Worm (Caenorhabditis elegans) whole organism, mixed stage, embryonic: Measurements from ENCODE around the gene F30B5.11.
"Not testable (repeated sequence)": the region's sequence is repeated elsewhere in the genome, so short reads cannot be mapped to it uniquely, and the experiment has no call there.

Source experiments
- M03D4.4 ChIP-seq: sonication (generic microtip); optimal IDR thresholded peaks from 2 replicates; lab custom pipeline; 2017; ENCODE audit warnings: mild to moderate bottlenecking, missing genetic modification characterization, missing compliant biosample characterization
- bed-3 ChIP-seq: fragments of 200-800 bp; sonication (Bioruptor generic); optimal IDR thresholded peaks from 3 replicates; lab custom pipeline; 2018; ENCODE audit warnings: mild to moderate bottlenecking, missing genetic modification characterization, moderate library complexity, missing compliant biosample characterization
- blmp-1 ChIP-seq: fragments of 150-350 bp; optimal IDR thresholded peaks from 2 replicates; lab custom pipeline; 2014; ENCODE audit warnings: missing biosample characterization, missing genetic modification characterization
- ceh-39 ChIP-seq: fragments of 150-350 bp; optimal IDR thresholded peaks from 2 replicates; lab custom pipeline; 2014; ENCODE audit warnings: missing biosample characterization, missing genetic modification characterization
- ceh-83 ChIP-seq: fragments of 200-800 bp; sonication (Bioruptor generic); optimal IDR thresholded peaks from 2 replicates; lab custom pipeline; 2018; ENCODE audit warnings: mild to moderate bottlenecking, missing genetic modification characterization, missing compliant biosample characterization
- cnd-1 ChIP-seq: fragments of 200-800 bp; sonication (Bioruptor generic); optimal IDR thresholded peaks from 2 replicates; lab custom pipeline; 2018; ENCODE audit warnings: mild to moderate bottlenecking, missing genetic modification characterization, missing compliant biosample characterization
- drap-1 ChIP-seq: fragments of 200-800 bp; sonication (Bioruptor generic); optimal IDR thresholded peaks from 3 replicates; lab custom pipeline; 2018; ENCODE audit warnings: mild to moderate bottlenecking, missing genetic modification characterization, missing compliant biosample characterization
- elt-1 ChIP-seq: sonication (generic microtip); optimal IDR thresholded peaks from 2 replicates; lab custom pipeline; 2017; ENCODE audit warnings: missing genetic modification characterization, mild to moderate bottlenecking, missing compliant biosample characterization, antibody characterized with exemption, moderate library complexity, borderline replicate concordance; ENCODE audit not compliant: insufficient read depth
- elt-3 ChIP-seq: fragments of 150-350 bp; optimal IDR thresholded peaks from 2 replicates; lab custom pipeline; 2014; ENCODE audit warnings: missing biosample characterization, missing genetic modification characterization
- flh-1 ChIP-seq: fragments of 200-800 bp; sonication (Bioruptor generic); optimal IDR thresholded peaks from 2 replicates; lab custom pipeline; 2018; ENCODE audit warnings: mild to moderate bottlenecking, missing genetic modification characterization, moderate library complexity, missing compliant biosample characterization
- ham-2 ChIP-seq: fragments of 200-800 bp; sonication (Bioruptor generic); optimal IDR thresholded peaks from 2 replicates; lab custom pipeline; 2018; ENCODE audit warnings: mild to moderate bottlenecking, missing genetic modification characterization, missing compliant biosample characterization
- lin-13 ChIP-seq: fragments of 150-350 bp; optimal IDR thresholded peaks from 2 replicates; lab custom pipeline; 2014; ENCODE audit warnings: missing biosample characterization, missing genetic modification characterization
- lin-32 ChIP-seq: fragments of 200-800 bp; sonication (Bioruptor generic); optimal IDR thresholded peaks from 2 replicates; lab custom pipeline; 2018; ENCODE audit warnings: mild to moderate bottlenecking, missing genetic modification characterization, missing compliant biosample characterization
- lsy-2 ChIP-seq: fragments of 150-350 bp; optimal IDR thresholded peaks from 2 replicates; lab custom pipeline; 2014; ENCODE audit warnings: missing biosample characterization, missing genetic modification characterization
- mab-5 ChIP-seq: fragments of 150-350 bp; optimal IDR thresholded peaks from 2 replicates; lab custom pipeline; 2014; ENCODE audit warnings: missing biosample characterization, missing genetic modification characterization
- mls-2 ChIP-seq: sonication (generic microtip); optimal IDR thresholded peaks from 2 replicates; lab custom pipeline; 2016; ENCODE audit warnings: mild to moderate bottlenecking, missing genetic modification characterization, moderate library complexity, missing compliant biosample characterization
- nhr-12 ChIP-seq: fragments of 150-350 bp; optimal IDR thresholded peaks from 2 replicates; lab custom pipeline; 2014; ENCODE audit warnings: missing biosample characterization, missing genetic modification characterization
- nhr-2 ChIP-seq: fragments of 150-350 bp; optimal IDR thresholded peaks from 2 replicates; lab custom pipeline; 2014; ENCODE audit warnings: missing biosample characterization, missing genetic modification characterization
- nhr-237 ChIP-seq: fragments of 150-350 bp; optimal IDR thresholded peaks from 2 replicates; lab custom pipeline; 2014; ENCODE audit warnings: missing biosample characterization, missing genetic modification characterization
- nhr-28 ChIP-seq: fragments of 150-350 bp; optimal IDR thresholded peaks from 2 replicates; lab custom pipeline; 2014; ENCODE audit warnings: missing biosample characterization, missing genetic modification characterization
- pha-4 ChIP-seq: fragments of 150-350 bp; optimal IDR thresholded peaks from 2 replicates; lab custom pipeline; 2018; ENCODE audit warnings: missing biosample characterization, missing genetic modification reagents, missing genetic modification characterization
- sem-2 ChIP-seq: fragments of 200-800 bp; sonication (Bioruptor generic); optimal IDR thresholded peaks from 2 replicates; lab custom pipeline; 2018; ENCODE audit warnings: mild to moderate bottlenecking, missing genetic modification characterization, missing compliant biosample characterization
- snpc-4 ChIP-seq: fragments of 150-350 bp; optimal IDR thresholded peaks from 2 replicates; lab custom pipeline; 2014; ENCODE audit warnings: missing biosample characterization, missing genetic modification characterization
- tbx-8 ChIP-seq: fragments of 200-800 bp; sonication (Bioruptor generic); optimal IDR thresholded peaks from 2 replicates; lab custom pipeline; 2018; ENCODE audit warnings: mild to moderate bottlenecking, missing genetic modification characterization, moderate library complexity, missing compliant biosample characterization
- unc-39 ChIP-seq: fragments of 150-350 bp; optimal IDR thresholded peaks from 2 replicates; lab custom pipeline; 2014; ENCODE audit warnings: missing biosample characterization, missing genetic modification characterization
- zip-8 ChIP-seq: fragments of 150-350 bp; optimal IDR thresholded peaks from 2 replicates; lab custom pipeline; 2014; ENCODE audit warnings: missing biosample characterization, missing genetic modification characterization
- ztf-11 ChIP-seq: fragments of 150-350 bp; optimal IDR thresholded peaks from 2 replicates; lab custom pipeline; 2014; ENCODE audit warnings: missing biosample characterization, missing genetic modification characterization

The F30B5.11 gene

DNA sequence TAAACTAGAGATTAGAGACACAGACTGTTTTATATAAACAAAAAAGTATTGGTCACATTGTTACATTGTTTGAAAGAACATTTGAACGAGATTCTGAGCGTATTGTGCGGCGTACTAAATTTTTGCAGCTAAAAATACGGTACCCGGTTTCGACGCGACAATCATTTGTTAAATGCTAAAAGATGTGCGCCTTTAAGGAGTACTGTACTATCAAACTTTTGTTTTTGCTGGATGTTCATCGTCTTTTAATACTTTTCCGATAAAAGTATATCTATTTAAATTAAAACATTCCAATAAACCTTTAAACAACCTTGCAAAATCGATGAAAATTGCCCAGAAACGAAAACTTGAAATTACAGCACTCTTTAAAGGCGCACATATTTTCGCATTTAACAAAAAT is 23.2 kb downstream of the F30B5.11 start, which contains the start of gene K06B9.6:
TSS of gene K06B9.6 (minus strand) at position 101 of the 400 bp plus-strand sequence.
- not testable (repeated sequence) for TF ChIP-seq sem-2 (GFP tag; lab: Kevin White, UChicago); lin-13 (tag; lab: Kevin White, UChicago); flh-1

ce11 chrIV:4186099-4186498 is 33.8 kb downstream of the F30B5.11 start, which contains the start of gene K08D10.11:
Gene K08D10.11 (minus strand): TSS chrIV:4186199.
- not testable (repeated sequence) for TF ChIP-seq elt-1 (tag; lab: Kevin White, UChicago); nhr-12; zip-8 (tag; lab: Kevin White, UChicago)

ce11 chrIV:4184767-4185166 is 35.1 kb downstream of the F30B5.11 start:
- peak; percentile 62 for TF ChIP-seq lsy-2 (tag; lab: Kevin White, UChicago)

DNA sequence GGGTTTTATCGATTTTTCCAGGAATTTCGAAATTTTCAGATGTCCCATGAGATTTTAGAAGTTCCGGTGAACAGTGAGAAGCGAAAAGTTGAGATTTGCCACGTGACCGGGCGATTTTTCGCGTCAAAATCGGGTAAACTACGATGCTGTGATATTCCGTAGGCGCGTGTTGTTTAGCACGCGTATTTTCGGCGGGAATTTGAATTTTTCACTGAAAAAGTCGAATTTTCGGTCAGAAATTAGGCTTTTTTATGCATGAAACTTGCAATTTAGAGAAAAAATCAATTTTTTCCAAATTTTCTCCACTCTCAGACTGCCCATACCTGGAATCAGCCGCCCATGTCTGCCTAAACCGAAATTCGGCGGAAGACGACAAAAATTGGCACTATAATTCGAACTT is 41.5 kb downstream of the F30B5.11 start, which contains the start of gene tsen-34:
TSS of gene tsen-34 (plus strand) at position 34 of the 400 bp plus-strand sequence.
- no peak for TF ChIP-seq pha-4
- peak; percentile 2 for TF ChIP-seq ceh-83 (GFP tag; lab: Kevin White, UChicago)

DNA sequence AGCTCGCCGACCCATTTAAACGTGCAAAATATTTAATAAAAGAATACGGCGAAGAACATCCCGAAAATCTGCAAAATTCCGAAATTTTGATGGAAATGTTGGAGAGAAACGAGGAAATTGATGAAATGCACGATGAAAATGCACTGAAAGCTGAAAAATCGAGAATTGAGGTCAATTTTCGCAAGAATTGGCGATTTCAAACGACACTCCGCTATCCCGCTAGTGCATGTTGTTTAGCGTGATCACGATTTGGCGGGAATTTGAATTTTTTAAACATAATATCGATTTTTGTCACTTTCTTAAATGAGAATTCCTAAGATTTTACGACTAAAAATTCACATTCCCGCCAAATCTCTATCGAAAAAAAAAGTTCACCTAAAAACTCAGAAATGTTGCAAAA is 42.3 kb downstream of the F30B5.11 start:
- TF ChIP-seq nhr-2 (tag; lab: Kevin White, UChicago): no peak
- TF ChIP-seq nhr-237 (tag; lab: Kevin White, UChicago): no peak
- no peak for TF ChIP-seq M03D4.4 (tag; lab: Kevin White, UChicago)
- no peak for TF ChIP-seq cnd-1 (tag; lab: Kevin White, UChicago)
- no peak for TF ChIP-seq flh-1
- TF ChIP-seq ham-2 (GFP tag; lab: Kevin White, UChicago): no peak
- no peak for TF ChIP-seq ztf-11 (tag; lab: Kevin White, UChicago)
- TF ChIP-seq elt-3 (tag; lab: Kevin White, UChicago): no peak
- no peak for TF ChIP-seq snpc-4 (tag; lab: Kevin White, UChicago)
- no peak for TF ChIP-seq tbx-8
- TF ChIP-seq unc-39 (tag; lab: Kevin White, UChicago): no peak
- no peak for TF ChIP-seq mls-2 (tag; lab: Kevin White, UChicago)
- TF ChIP-seq elt-1 (tag; lab: Kevin White, UChicago): no peak
- no peak for TF ChIP-seq bed-3
- TF ChIP-seq nhr-12: no peak
- TF ChIP-seq lin-32 (GFP tag; lab: Kevin White, UChicago): no peak

ce11 chrIV:4176659-4177058 is 43.2 kb downstream of the F30B5.11 start:
- TF ChIP-seq nhr-12 (no peak), blmp-1 (tag; lab: Kevin White, UChicago) (no peak), ztf-11 (tag; lab: Kevin White, UChicago) (no peak), ham-2 (GFP tag; lab: Kevin White, UChicago) (no peak), ceh-83 (GFP tag; lab: Kevin White, UChicago) (no peak), elt-3 (tag; lab: Kevin White, UChicago) (no peak), zip-8 (tag; lab: Kevin White, UChicago) (no peak), drap-1 (GFP tag; lab: Kevin White, UChicago) (no peak), lin-32 (GFP tag; lab: Kevin White, UChicago) (no peak), mab-5 (tag; lab: Kevin White, UChicago) (no peak), pha-4 (no peak), nhr-28 (tag; lab: Kevin White, UChicago) (no peak)

DNA sequence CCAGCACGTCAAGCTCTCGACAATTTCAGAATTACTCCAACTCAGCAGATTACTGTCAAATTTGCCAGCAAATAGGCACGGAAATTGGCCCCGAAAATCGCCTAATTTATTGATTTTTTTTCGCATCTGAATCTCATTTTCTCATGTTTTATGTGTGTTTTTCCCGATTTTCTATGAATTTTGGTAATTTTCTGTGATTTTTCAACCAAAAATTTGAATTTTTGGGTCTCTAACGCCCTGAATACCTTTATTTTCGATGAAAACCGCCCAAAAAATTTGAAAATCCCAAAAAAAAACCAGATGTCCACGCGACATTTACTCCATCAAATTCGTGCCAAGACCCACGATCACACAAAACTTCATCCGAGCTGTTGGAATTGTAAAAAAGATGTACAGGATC is 43.8 kb downstream of the F30B5.11 start, which contains the start of gene dnj-15:
TSS of gene dnj-15 (plus strand) at position 301 of the 400 bp plus-strand sequence.
- TF ChIP-seq ceh-39 (tag; lab: Kevin White, UChicago): no peak
- no peak for TF ChIP-seq lin-13 (tag; lab: Kevin White, UChicago)
- no peak for TF ChIP-seq mls-2 (tag; lab: Kevin White, UChicago)
- no peak for TF ChIP-seq snpc-4 (tag; lab: Kevin White, UChicago)
- TF ChIP-seq lin-32 (GFP tag; lab: Kevin White, UChicago): no peak
- TF ChIP-seq nhr-2 (tag; lab: Kevin White, UChicago): no peak
- TF ChIP-seq zip-8 (tag; lab: Kevin White, UChicago): no peak
